Fruit fly (Drosophila melanogaster) Kc167 (cell line): ENCODE data around the gene Tollo.

Experiments used
- Myc ChIP-seq: fragments of >200 bp; optimal IDR thresholded peaks from 2 replicates; lab custom pipeline; 2017; ENCODE audit warnings: missing external identifiers
- Sin3A ChIP-seq: fragments of >200 bp; optimal IDR thresholded peaks from 2 replicates; lab custom pipeline; 2018; ENCODE audit warnings: missing external identifiers
- h ChIP-seq: fragments of >200 bp; optimal IDR thresholded peaks from 3 replicates; lab custom pipeline; 2018; ENCODE audit warnings: missing external identifiers
- insv ChIP-seq: fragments of >200 bp; optimal IDR thresholded peaks from 3 replicates; lab custom pipeline; 2018; ENCODE audit warnings: missing external identifiers
- psq ChIP-seq: fragments of >200 bp; optimal IDR thresholded peaks from 2 replicates; lab custom pipeline; 2017; ENCODE audit warnings: missing external identifiers

DNA sequence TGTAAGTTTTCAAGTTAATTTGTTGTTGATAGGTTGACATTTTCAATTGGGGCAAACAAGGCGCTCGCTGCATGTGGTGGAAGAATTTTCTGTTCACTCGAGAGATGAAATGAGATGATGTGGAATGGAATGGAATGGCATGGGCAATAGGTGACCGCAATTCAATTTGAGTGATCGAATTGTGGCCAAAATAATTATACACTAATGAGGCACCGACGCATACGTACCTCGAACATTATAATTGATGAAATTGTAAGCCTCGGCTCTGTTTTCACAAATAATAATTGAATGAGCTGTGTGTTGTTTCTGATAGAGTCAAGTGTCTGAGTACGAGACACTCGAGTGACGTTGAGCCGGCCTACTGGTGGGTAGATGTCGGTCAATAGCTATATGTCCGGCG lies 37.4 kb upstream of the Tollo start:
- TF ChIP-seq h (lab: Kevin White, UChicago) = no peak
- TF ChIP-seq Sin3A = no peak
- no peak for TF ChIP-seq psq (lab: Kevin White, UChicago)
- no peak for TF ChIP-seq Myc (lab: Kevin White, UChicago)
- no peak for TF ChIP-seq insv (lab: Kevin White, UChicago)
